Fruit fly (Drosophila melanogaster): ENCODE measurements around the gene Nedd8.

The Nedd8 gene

DNA sequence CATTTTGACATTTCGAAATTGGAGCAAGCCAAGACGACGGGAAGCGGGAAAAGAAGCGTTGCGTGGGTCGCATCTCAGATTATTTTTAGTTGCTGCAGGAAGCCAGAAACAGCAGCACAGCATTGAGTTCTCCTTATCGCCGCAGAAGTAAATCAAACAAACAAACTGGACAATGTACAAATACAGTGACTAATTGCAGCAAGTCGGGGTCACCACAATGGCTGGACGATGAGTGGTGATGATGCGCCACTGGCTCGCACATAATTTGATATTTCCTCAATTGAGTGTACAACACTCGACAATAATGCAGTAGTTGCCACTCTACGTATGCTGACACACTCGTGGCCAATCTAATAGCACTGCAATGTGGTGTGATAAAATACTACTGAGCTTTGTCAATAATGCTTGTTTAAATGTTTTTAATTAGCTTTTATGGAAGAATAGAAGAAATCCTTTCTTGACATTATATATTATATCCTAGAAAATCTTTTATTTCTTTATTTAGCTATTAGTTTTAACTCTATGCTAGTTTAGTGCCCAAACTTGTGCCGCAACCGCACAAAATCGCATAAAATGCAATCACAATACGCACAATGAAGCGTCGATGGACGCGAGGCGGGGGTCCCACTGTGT, 30.4 kb upstream of the Nedd8 start (continued):
- TF ChIP-seq CG15696 (tag; optimal IDR thresholded peaks at IDR 0.05) (peak; percentile 1), pnt (GFP tag; optimal IDR thresholded peaks at IDR 0.05) (no peak), gcm (GFP tag; optimal IDR thresholded peaks at IDR 0.05) (peak; percentile 43), CG11695 (GFP tag; IDR thresholded peaks at IDR 0.05) (0 out of 3 replicates have a peak, but pooled peaks have one; percentile 33), CG1529 (GFP tag; optimal IDR thresholded peaks at IDR 0.05) (peak; percentile 29), Hr39 (optimal IDR thresholded peaks at IDR 0.05) (no peak), PHDP (tag; optimal IDR thresholded peaks at IDR 0.05) (peak; percentile 35), CG8924 (tag; optimal IDR thresholded peaks at IDR 0.05) (peak; percentile 46), CG2712 (tag; optimal IDR thresholded peaks at IDR 0.05) (peak; percentile 65), Xrp1 (GFP tag; IDR thresholded peaks at IDR 0.05) (peak; percentile 55), CG32767 (GFP tag; IDR thresholded peaks at IDR 0.05) (0 out of 2 replicates have a peak, but pooled peaks have one; percentile 9), CG34422 (GFP tag; IDR thresholded peaks at IDR 0.05) (no peak), ewg (GFP tag; optimal IDR thresholded peaks at IDR 0.05) (peak; percentile 11), crol (GFP tag; IDR thresholded peaks at IDR 0.05) (0 out of 2 replicates have a peak, but pooled peaks have one; percentile 9), CG13424 (tag; optimal IDR thresholded peaks at IDR 0.05) (peak; percentile 32), unc-4 (GFP tag; IDR thresholded peaks at IDR 0.05; ENCODE audit: partially characterized antibody) (no peak), gem (tag; optimal IDR thresholded peaks at IDR 0.05) (peak; percentile 69), zen (tag; optimal IDR thresholded peaks at IDR 0.05) (peak; percentile 14), zfh1 (GFP tag; IDR thresholded peaks at IDR 0.05) (peak; percentile 64; the same call in 2 of the 3 replicates), unpg (GFP tag; optimal IDR thresholded peaks at IDR 0.05) (peak; percentile 31), Ssrp (tag; optimal IDR thresholded peaks at IDR 0.05) (peak; percentile 31), lola (GFP tag; optimal IDR thresholded peaks at IDR 0.05) (peak in 1 of 3 experiments; percentile 40), Abd-B (GFP tag; optimal IDR thresholded peaks at IDR 0.05) (peak; percentile 4), Nf-YC (tag; optimal IDR thresholded peaks at IDR 0.05) (no peak), D (optimal IDR thresholded peaks at IDR 0.05) (no peak), D (GFP tag; optimal IDR thresholded peaks at IDR 0.05) (peak; percentile 61), ci (GFP tag; IDR thresholded peaks at IDR 0.05) (peak; percentile 22; the same call in 1 of the 3 replicates), grau (tag; optimal IDR thresholded peaks at IDR 0.05) (peak; percentile 62), CG31441 (GFP tag; IDR thresholded peaks at IDR 0.05) (peak; percentile 51; the same call in 1 of the 2 replicates)

DNA sequence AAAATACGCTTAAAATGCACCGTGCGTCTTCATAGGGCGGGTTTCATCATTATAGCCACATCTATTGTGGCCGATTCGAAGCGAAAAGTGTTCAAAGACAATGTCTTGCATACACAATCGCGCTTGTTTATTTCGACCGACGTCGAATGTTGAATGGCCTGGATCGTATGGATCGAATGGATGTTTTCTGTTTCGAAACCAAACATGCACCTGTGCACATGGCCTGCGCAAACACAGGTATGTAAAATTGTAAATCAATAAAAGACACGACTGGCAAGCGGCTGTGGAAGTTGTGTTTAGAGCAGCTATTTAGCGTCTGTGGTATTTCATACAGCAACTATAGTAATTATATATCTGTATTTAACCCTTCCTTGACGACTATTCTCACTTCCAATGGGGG, 29.8 kb upstream of the Nedd8 start:
- TF ChIP-seq unc-4 (GFP tag; IDR thresholded peaks at IDR 0.05; ENCODE audit: partially characterized antibody) (no peak), lbe (GFP tag; optimal IDR thresholded peaks at IDR 0.05) (peak; percentile 25), CG32767 (GFP tag; IDR thresholded peaks at IDR 0.05) (no peak), CG16813 (GFP tag; IDR thresholded peaks at IDR 0.05; ENCODE audit: partially characterized antibody) (no peak), CG31224 (GFP tag; IDR thresholded peaks at IDR 0.05) (no peak), CG2875 (GFP tag; optimal IDR thresholded peaks at IDR 0.05) (peak; percentile 3), fd64A (GFP tag; optimal IDR thresholded peaks at IDR 0.05) (peak; percentile 50), Fer2 (tag; optimal IDR thresholded peaks at IDR 0.05) (no peak), Nf-YB (GFP tag; optimal IDR thresholded peaks at IDR 0.05) (no peak), CG4707 (GFP tag; optimal IDR thresholded peaks at IDR 0.05) (peak; percentile 45), Sox102F (GFP tag; optimal IDR thresholded peaks at IDR 0.05) (peak; percentile 0), CG8765 (GFP tag; IDR thresholded peaks at IDR 0.05) (no peak), pnt (GFP tag; optimal IDR thresholded peaks at IDR 0.05) (no peak), CG8089 (GFP tag; optimal IDR thresholded peaks at IDR 0.05) (no peak), CG15601 (tag; optimal IDR thresholded peaks at IDR 0.05) (peak; percentile 33), CG17186 (GFP tag; optimal IDR thresholded peaks at IDR 0.05) (no peak), gsb (GFP tag; IDR thresholded peaks at IDR 0.05) (no peak), Sry-β (GFP tag; optimal IDR thresholded peaks at IDR 0.05) (peak; percentile 16), CG13624 (GFP tag; optimal IDR thresholded peaks at IDR 0.05) (no peak), ase (GFP tag; IDR thresholded peaks at IDR 0.05) (no peak), H2.0 (GFP tag; IDR thresholded peaks at IDR 0.05) (no peak), vnd (GFP tag; IDR thresholded peaks at IDR 0.05; ENCODE audit: partially characterized antibody) (no peak), CG1603 (tag; optimal IDR thresholded peaks at IDR 0.05) (peak; percentile 8), CG5245 (GFP tag; optimal IDR thresholded peaks at IDR 0.05) (no peak)

All from whole organism, embryonic.